Fruit fly (Drosophila melanogaster): ENCODE results near the gene Ccdc56.

- peak; percentile 63 for TF ChIP-seq CG13775 (GFP tag; optimal IDR thresholded peaks at IDR 0.05)
- peak; percentile 58 for TF ChIP-seq al (GFP tag; IDR thresholded peaks at IDR 0.05)
- peak; percentile 4 for TF ChIP-seq CG8089 (GFP tag; optimal IDR thresholded peaks at IDR 0.05)
- TF ChIP-seq Neu2 (GFP tag; optimal IDR thresholded peaks at IDR 0.05; ENCODE audit: borderline replicate concordance) = no peak
- peak; percentile 70; the same call in 1 of the 2 replicates for TF ChIP-seq lmd (GFP tag; IDR thresholded peaks at IDR 0.05)
- TF ChIP-seq cg (GFP tag; optimal IDR thresholded peaks at IDR 0.05) = peak; percentile 18
- no peak for TF ChIP-seq CG9215 (GFP tag; IDR thresholded peaks at IDR 0.05)
- TF ChIP-seq Gsc (GFP tag; IDR thresholded peaks at IDR 0.05) = no peak
- TF ChIP-seq CG3407 (GFP tag; optimal IDR thresholded peaks at IDR 0.05) = peak; percentile 41
- peak; percentile 1 for TF ChIP-seq ind (GFP tag; optimal IDR thresholded peaks at IDR 0.05)
- TF ChIP-seq Dfd (GFP tag; optimal IDR thresholded peaks at IDR 0.05) = no peak
- no peak for TF ChIP-seq crol (GFP tag; IDR thresholded peaks at IDR 0.05)
- TF ChIP-seq CG16815 (GFP tag; optimal IDR thresholded peaks at IDR 0.05) = no peak
- peak; percentile 81 for TF ChIP-seq vvl (GFP tag; IDR thresholded peaks at IDR 0.05)
Measured at dm6 chr3L:11683819-11684521, 24.8 kb upstream of the Ccdc56 start, which contains the start of gene Sugb.

All from whole organism, embryonic.